Worm (Caenorhabditis elegans) whole organism, L4 larva: ENCODE data around the gene srbc-11.

Experiments
- ceh-32 ChIP-seq: sonication (generic microtip); optimal IDR thresholded peaks from 2 replicates; lab custom pipeline; 2016; ENCODE audit warnings: mild to moderate bottlenecking, missing genetic modification characterization, missing compliant biosample characterization; ENCODE audit not compliant: poor library complexity
- ceh-62 ChIP-seq: sonication (generic microtip); optimal IDR thresholded peaks from 2 replicates; lab custom pipeline; 2017; ENCODE audit warnings: missing biosample characterization, missing genetic modification characterization
- ceh-82 ChIP-seq: sonication (generic microtip); optimal IDR thresholded peaks from 2 replicates; lab custom pipeline; 2017; ENCODE audit warnings: missing biosample characterization, missing genetic modification characterization
- ctbp-1 ChIP-seq: fragments of 200-800 bp; sonication (Bioruptor generic); IDR thresholded peaks from 2 replicates; pipeline ENCODE4 v1.3.6; 2022; ENCODE audit warnings: missing genetic modification reagents, missing genetic modification characterization, missing compliant biosample characterization
- dmd-6 ChIP-seq: fragments of 200-800 bp; sonication (Bioruptor generic); IDR thresholded peaks from 2 replicates; pipeline ENCODE4 v1.3.6; 2022; ENCODE audit warnings: missing genetic modification reagents, missing genetic modification characterization, missing compliant biosample characterization
- dve-1 ChIP-seq: sonication (generic microtip); optimal IDR thresholded peaks from 2 replicates; lab custom pipeline; 2017; ENCODE audit warnings: antibody characterized with exemption, mild to moderate bottlenecking, missing genetic modification characterization, missing compliant biosample characterization; ENCODE audit not compliant: insufficient read depth
- egl-43 ChIP-seq: fragments of 200-800 bp; sonication (Bioruptor generic); IDR thresholded peaks from 2 replicates; pipeline ENCODE4 v1.3.6; 2022; ENCODE audit warnings: missing genetic modification reagents, missing genetic modification characterization, missing compliant biosample characterization
- fkh-10 ChIP-seq: fragments of 150-350 bp; optimal IDR thresholded peaks from 2 replicates; lab custom pipeline; 2014; ENCODE audit warnings: missing biosample characterization, missing genetic modification reagents, missing genetic modification characterization
- lim-7 ChIP-seq: fragments of 200-800 bp; sonication (Bioruptor generic); IDR thresholded peaks from 2 replicates; pipeline ENCODE4 v1.3.6; 2022; ENCODE audit warnings: missing genetic modification characterization, missing compliant biosample characterization
- lin-13 ChIP-seq: fragments of 150-350 bp; optimal IDR thresholded peaks from 2 replicates; lab custom pipeline; 2014; ENCODE audit warnings: missing biosample characterization, missing genetic modification reagents, missing genetic modification characterization
- nhr-10 ChIP-seq: fragments of 150-350 bp; optimal IDR thresholded peaks from 2 replicates; lab custom pipeline; 2014; ENCODE audit warnings: missing biosample characterization, missing genetic modification characterization
- nhr-25 ChIP-seq: sonication (generic microtip); optimal IDR thresholded peaks from 2 replicates; lab custom pipeline; 2017; ENCODE audit warnings: missing genetic modification characterization, mild to moderate bottlenecking, missing compliant biosample characterization, antibody characterized with exemption, moderate library complexity, borderline replicate concordance; ENCODE audit not compliant: insufficient read depth
- pha-4 ChIP-seq, 2 experiments: fragments of 150-350 bp in 1 of 2; fragments of 200-800 bp in 1 of 2; sonication (Bioruptor generic) in 1 of 2; IDR thresholded peaks in 1 of 2; optimal IDR thresholded peaks in 1 of 2; 2 replicates each; pipeline versions ENCODE4 v1.3.6 to Lab custom; 2014 to 2022; ENCODE audit warnings: missing genetic modification characterization in 2 of 2, missing genetic modification reagents in 2 of 2, missing biosample characterization in 1 of 2, missing compliant biosample characterization in 1 of 2
- unc-62 ChIP-seq, 3 experiments: fragments of 150-350 bp in 1 of 3; sonication (generic microtip); optimal IDR thresholded peaks in 2 of 3; peaks in 1 of 3; 1 replicate in 1 of 3; 2 replicates in 2 of 3; lab custom pipeline; 2014 to 2017; ENCODE audit warnings: missing biosample characterization in 3 of 3, missing genetic modification characterization in 3 of 3, missing genetic modification reagents in 3 of 3, missing genotype in 1 of 3

ce11 chrV:7521304-7521703, 26.2 kb upstream of the srbc-11 start:
- no peak for TF ChIP-seq fkh-10 (GFP tag; lab: Kevin White, UChicago)
- no peak for TF ChIP-seq ceh-62 (tag; lab: Kevin White, UChicago)
- no peak for TF ChIP-seq dve-1 (tag; lab: Kevin White, UChicago)
- TF ChIP-seq unc-62 (GFP tag; optimal IDR thresholded peaks at IDR 0.05 in 1 of 2; lab: Kevin White, UChicago): no peak
- TF ChIP-seq unc-62 (tag; optimal IDR thresholded peaks at IDR 0.05; lab: Kevin White, UChicago): no peak
- no peak for TF ChIP-seq ceh-82 (tag; lab: Kevin White, UChicago)
- TF ChIP-seq ctbp-1 (GFP tag; lab: Robert Waterston, UW): no peak
- TF ChIP-seq nhr-25 (tag; lab: Kevin White, UChicago): no peak
- TF ChIP-seq nhr-10: no peak
- TF ChIP-seq pha-4 (GFP tag; IDR thresholded peaks at IDR 0.05; lab: Robert Waterston, UW): no peak
- no peak for TF ChIP-seq pha-4 (tag; optimal IDR thresholded peaks at IDR 0.05; lab: Kevin White, UChicago)
- TF ChIP-seq ceh-32 (tag; lab: Kevin White, UChicago): no peak
- TF ChIP-seq lin-13: no peak
- TF ChIP-seq lim-7 (GFP tag; lab: Robert Waterston, UW): no peak
- no peak for TF ChIP-seq dmd-6 (GFP tag; lab: Robert Waterston, UW)
- no peak for TF ChIP-seq egl-43 (GFP tag; lab: Robert Waterston, UW)
